Worm (Caenorhabditis elegans): ENCODE data around the gene ric-8.

DNA sequence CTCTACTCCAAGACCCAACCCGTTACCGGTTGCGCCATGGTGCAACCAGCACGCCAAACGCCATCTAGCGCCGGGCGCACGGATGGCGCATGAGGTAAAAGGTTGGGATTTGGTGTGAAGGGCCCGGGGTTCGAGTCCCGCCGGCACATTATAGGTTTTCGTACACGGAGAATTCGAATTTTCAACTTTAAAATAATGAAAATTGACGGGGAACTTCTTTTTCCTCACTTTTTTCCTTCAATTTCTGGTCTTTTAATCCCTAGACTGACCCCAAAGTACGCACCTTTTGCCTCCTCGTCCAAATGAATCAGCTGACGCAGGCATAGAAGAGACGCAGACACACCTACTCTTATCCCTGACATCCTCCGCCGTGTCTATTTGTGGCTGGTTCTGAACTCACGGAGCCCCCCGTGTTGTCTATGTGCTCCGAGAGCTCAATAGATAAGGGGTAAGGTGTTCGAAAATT, 39.2 kb upstream of the ric-8 start:
- TF ChIP-seq ztf-1 (GFP tag; conservative IDR thresholded peaks at IDR 0.05) (no peak), nhr-12 (tag; optimal IDR thresholded peaks at IDR 0.05) (no peak), ceh-82 (tag; optimal IDR thresholded peaks at IDR 0.05) (no peak), lin-11 (tag; optimal IDR thresholded peaks at IDR 0.05) (no peak)
